Worm (Caenorhabditis elegans): ENCODE data around the gene F13A7.11.
"Not testable (repeated sequence)": the region's sequence is repeated elsewhere in the genome, so short reads cannot be mapped to it uniquely, and the experiment has no call there.

F13A7.11 gene

ce11 chrV:16399388-16399787, 4.3 kb upstream of the F13A7.11 start, which contains the start of gene sre-36:
Gene sre-36 (plus strand): TSS chrV:16399688.
- no peak for TF ChIP-seq unc-62 (GFP tag; optimal IDR thresholded peaks at IDR 0.05)

DNA sequence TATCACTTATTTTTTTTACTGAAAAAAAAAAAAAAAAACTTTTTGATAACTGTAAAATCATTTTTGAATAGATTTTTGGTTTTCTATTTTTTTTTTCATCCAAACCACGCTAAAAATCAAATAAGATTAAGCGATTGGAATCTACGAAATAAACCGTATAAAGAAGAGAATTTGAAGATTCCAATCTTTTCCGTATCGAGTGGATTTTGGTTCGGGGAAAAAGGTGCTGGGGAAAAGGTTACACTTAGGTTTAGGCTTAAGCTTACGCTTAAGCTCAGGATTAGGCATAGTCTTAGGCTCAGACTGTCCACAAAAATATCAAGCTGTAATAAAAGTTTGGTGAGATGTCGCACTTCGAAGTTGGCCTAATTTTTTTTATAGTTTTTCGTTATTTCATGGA, 635 bp upstream of the F13A7.11 start, which contains the start of gene F13A7.12:
TSS of gene F13A7.12 (plus strand) at position 301 of the 400 bp plus-strand sequence.
- TF ChIP-seq unc-62 (GFP tag; optimal IDR thresholded peaks at IDR 0.05): no peak

- TF ChIP-seq unc-62 (GFP tag; optimal IDR thresholded peaks at IDR 0.05): no peak
Observed at ce11 chrV:16393728-16394127, 1.4 kb downstream of the F13A7.11 start, which contains the start of gene srd-63. Gene srd-63 (minus strand): TSS chrV:16393828.

DNA sequence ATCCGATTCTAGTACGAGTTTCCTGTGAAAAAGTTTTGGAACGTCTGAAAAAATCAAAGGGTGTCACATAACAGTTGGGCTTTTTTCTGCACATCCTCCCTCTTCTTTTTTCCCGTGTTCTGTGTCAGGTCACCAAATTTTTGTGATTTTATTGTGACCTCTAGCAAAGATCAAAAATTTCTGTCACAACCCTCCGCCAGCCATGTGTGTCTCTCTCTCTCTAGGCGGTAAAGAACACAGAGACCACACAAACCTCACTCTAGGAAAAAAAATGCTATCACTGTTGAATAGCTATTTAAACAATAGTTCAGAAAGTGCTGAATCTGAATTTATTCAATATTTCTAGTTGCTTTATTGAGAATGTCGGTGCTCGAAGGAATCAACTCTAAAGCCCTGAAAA, 4.4 kb downstream of the F13A7.11 start, which contains the start of gene gst-44:
TSS of gene gst-44 (plus strand) at position 237 of the 400 bp plus-strand sequence.
- no peak for TF ChIP-seq unc-62 (GFP tag; optimal IDR thresholded peaks at IDR 0.05)

ce11 chrV:16388268-16388667, 6.8 kb downstream of the F13A7.11 start, which contains the start of gene sri-65:
Gene sri-65 (minus strand): TSS chrV:16388368.
- no peak for TF ChIP-seq unc-62 (GFP tag; optimal IDR thresholded peaks at IDR 0.05)

DNA sequence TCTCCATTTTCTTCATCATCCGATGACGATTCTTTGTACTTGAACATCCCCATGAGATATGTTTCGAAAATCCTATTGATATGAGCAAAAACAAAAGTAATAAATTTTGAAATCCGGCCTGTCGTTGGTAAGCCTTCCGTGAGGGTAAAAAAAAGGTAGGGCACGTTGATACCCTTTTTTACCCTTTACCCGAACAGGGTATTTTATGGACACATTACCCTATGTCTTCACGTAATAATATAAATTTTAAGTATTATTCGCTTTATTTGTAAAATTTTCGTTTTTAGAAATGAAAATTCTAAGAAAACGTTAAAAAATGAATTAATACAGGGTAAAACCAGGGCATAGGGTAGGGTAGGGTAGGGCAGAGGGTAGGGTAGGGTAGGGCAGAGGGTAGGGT, 11.4 kb downstream of the F13A7.11 start, which contains the start of gene F13A7.7:
TSS of gene F13A7.7 (minus strand) at position 101 of the 400 bp plus-strand sequence.
- TF ChIP-seq unc-62 (GFP tag; optimal IDR thresholded peaks at IDR 0.05): not testable (repeated sequence)

DNA sequence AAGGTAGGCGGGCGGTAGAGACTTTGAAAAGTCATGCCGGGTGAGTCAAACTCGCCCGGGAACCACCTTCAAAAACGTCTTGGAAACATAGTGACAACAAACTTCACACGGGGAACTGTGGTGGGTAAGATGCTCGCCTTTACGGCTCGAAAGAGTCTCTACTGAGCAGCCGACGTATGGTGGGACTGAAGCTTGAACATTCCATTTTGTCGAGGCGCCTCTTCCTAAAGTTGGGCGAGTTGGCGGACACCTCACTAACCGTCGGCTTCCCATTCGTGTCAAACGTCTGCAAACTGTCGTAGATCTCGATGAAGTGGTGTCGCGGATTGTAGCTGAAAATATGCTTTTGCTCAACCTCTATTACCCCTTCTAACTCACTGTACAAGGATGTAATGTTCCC, 12.2 kb downstream of the F13A7.11 start:
- no peak for TF ChIP-seq unc-62 (GFP tag; optimal IDR thresholded peaks at IDR 0.05)

- TF ChIP-seq unc-62 (GFP tag; optimal IDR thresholded peaks at IDR 0.05): no peak
Observed at ce11 chrV:16377849-16378248, 17.3 kb downstream of the F13A7.11 start, which contains the start of gene F13A7.1. Gene F13A7.1 (minus strand): TSS chrV:16377949.

DNA sequence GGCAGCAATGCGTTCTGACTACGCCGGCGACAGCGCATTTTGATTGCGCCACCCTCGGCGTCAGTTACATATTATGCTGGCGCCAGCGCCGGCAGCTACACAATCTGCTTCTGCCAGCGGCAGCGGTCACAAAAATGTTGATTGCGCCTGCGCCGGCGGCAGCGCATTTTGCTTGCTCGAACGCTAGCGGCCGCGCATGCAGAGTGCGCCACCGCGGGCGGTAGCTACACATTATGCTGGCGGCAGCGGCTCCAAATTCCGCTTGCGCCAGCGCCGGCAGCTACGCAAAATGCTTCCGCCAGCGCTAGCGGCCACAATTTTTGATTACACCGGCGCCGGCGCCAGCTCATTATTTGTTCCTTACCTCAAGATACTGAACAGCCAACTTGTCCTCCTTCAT, 17.9 kb downstream of the F13A7.11 start:
- TF ChIP-seq unc-62 (GFP tag; optimal IDR thresholded peaks at IDR 0.05): no peak

DNA sequence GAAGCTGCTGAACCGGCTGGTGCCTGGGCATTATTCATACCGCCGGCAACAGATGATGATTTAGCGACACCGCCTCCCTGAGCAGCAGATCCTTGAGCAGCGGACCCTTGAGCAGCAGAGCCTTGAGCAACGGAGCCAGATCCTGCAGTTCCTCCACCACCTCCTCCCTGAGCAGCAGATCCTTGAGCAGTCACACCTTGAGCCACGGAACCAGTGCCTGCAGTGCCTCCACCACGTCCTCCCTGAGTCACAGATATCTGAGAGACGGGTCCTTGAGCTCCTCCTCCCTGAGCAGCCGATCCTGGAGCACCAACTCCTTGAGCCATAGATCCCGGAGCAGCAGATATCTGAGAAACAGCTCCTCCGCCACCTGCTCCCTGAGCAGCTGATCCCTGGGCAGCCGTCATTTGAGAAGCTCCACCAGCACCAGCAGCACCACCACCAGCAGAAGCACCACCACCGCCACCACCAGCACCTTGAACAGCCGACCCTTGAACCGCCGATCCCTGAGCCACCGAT, 18.6 kb downstream of the F13A7.11 start:
- TF ChIP-seq unc-62 (GFP tag; optimal IDR thresholded peaks at IDR 0.05): no peak

DNA sequence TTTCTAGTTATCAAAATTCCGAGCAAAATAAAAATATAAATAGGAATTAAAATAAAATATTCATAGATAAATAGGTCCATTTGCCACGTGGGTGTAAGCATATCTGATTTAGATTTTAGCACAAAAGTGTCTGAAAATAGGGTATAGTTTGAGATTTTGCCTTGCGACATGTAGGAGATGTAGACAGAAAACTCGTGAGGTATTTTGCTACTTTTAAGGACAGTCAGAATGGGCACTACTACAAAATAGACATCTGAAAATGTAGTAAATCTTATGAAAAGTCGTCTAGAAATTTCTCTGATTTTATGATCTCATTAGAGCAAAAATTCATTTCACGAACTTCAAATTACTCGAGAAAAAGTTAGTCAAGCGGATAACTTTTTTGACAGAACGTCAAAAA, 20.4 kb downstream of the F13A7.11 start, which contains the start of gene srv-34:
TSS of gene srv-34 (minus strand) at position 101 of the 400 bp plus-strand sequence.
- no peak for TF ChIP-seq unc-62 (GFP tag; optimal IDR thresholded peaks at IDR 0.05)

- no peak for TF ChIP-seq unc-62 (GFP tag; optimal IDR thresholded peaks at IDR 0.05)
Observed at ce11 chrV:16370039-16370438, 25.1 kb downstream of the F13A7.11 start.

ce11 chrV:16368143-16368542, 27.0 kb downstream of the F13A7.11 start:
- no peak for TF ChIP-seq unc-62 (GFP tag; optimal IDR thresholded peaks at IDR 0.05)

ce11 chrV:16367575-16367974, 27.5 kb downstream of the F13A7.11 start, which contains the start of gene W08G11.3:
Gene W08G11.3 (plus strand): TSS chrV:16367681.
- no peak for TF ChIP-seq unc-62 (GFP tag; optimal IDR thresholded peaks at IDR 0.05)

- TF ChIP-seq unc-62 (GFP tag; optimal IDR thresholded peaks at IDR 0.05): no peak
Observed at ce11 chrV:16361350-16361749, 33.8 kb downstream of the F13A7.11 start.

DNA sequence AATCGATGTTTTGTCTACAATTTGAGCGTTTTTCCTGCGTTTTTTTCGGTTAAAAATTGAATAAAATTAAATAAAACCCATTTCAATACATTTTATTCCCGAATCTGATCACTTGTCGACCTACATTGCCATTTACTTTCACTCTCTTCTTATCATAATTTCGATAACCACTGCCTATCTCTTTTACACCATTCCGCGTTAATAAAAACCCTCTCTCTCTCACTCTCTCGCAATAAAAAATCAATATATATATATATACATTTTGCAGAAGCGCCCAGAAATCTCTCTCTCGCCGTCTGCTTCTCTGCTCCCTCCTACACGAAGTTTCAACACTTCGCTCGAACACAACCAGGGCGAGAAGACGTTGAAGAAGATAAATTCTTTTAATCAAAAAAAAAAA, 37.9 kb downstream of the F13A7.11 start, which contains the start of gene pptr-1:
TSS of gene pptr-1 (plus strand) at position 269 of the 400 bp plus-strand sequence.
- no peak for TF ChIP-seq unc-62 (GFP tag; optimal IDR thresholded peaks at IDR 0.05)

DNA sequence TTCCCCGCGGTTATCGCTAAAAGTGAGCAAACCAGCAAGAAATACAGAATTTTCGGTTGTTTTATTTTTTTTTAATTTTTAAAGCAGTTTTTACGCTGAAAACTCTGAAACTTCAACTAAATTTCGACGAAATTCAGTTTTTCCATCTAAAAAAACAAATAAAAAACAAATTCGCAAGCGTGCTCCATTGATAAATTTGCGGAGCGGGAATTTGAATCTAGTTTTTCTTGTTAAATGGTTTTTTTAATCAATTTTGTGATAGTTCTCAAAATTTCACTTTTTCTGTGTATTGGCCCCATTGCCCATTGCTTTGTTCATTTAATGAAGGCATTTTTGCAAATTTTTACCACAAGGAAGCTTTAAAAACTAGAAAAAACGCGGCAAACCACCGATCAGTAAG, 38.3 kb downstream of the F13A7.11 start:
- no peak for TF ChIP-seq unc-62 (GFP tag; optimal IDR thresholded peaks at IDR 0.05)
